Fruit fly (Drosophila melanogaster): ENCODE results near the gene CG7884.

DNA sequence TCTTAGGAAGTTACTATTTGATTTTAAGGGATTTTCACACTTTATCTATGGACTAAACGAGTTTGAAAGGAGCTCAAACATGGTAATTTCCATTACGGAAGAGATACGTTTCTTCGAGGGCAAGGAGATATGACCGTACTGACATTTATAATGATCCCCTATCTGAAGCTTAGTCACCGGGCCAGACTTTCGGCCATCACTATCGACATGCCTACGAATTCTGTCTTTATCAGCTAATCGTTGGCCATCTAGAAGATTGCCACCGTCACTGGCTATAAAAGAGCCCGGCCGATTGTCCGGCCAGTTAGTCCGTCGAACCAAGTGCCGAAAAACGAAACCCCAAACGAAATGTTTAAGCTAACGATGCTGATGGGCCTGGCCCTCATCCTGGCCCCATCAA, 5.2 kb upstream of the CG7884 start, which contains the start of gene Muc18B:
- TF ChIP-seq ovo (GFP tag; optimal IDR thresholded peaks at IDR 0.05) (no peak), toe (GFP tag; optimal IDR thresholded peaks at IDR 0.05) (no peak), CG5204 (GFP tag; optimal IDR thresholded peaks at IDR 0.05) (no peak), cic (GFP tag; optimal IDR thresholded peaks at IDR 0.05) (no peak)
